Worm (Caenorhabditis elegans): ENCODE results near the gene C47G2.3.

Gene C47G2.3

DNA sequence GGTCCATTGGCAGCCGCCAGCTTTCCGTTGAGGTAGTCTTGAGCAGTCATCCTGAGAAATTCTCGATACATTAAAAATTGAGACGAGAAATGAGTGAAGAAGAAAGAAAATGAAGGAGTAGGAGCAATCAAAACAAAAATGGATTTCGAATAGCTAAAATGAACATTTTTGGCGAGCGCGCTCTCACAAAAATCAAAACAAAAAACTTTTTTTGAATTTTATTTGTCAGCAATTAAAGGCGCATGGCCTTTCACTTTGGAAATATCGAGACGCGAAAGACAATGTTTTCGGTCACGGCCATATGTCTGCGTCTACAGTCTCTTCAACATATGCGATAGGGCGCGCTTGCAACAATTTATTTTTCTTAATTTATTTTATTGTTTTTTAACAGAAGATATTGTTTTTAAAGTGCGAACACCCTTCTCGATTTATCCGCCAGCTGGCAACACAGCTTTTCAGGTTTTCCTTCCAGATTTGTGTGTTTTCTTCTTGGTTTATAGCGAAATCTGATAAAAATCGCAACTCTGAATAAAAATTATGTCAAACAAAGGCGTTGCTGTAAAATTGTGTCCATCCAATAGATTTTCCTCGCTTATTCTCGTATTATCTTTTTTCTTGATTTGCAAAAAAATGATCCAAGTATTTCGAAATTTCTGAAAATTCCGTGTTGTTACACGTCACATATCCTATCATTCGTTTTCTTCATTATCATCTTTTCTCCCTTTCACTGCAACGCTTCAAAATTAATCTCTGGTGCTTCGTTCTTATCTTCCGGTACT lies 50.9 kb downstream of the C47G2.3 start, which contains the start of the genes rpn-9 and T06D8.9 (continued):
- TF ChIP-seq ZK185.1 (tag; optimal IDR thresholded peaks at IDR 0.05; ENCODE audit: poor library complexity, severe bottlenecking) (peak; percentile 21), F22D6.2 (tag; optimal IDR thresholded peaks at IDR 0.05) (no peak), ets-4 (GFP tag; optimal IDR thresholded peaks at IDR 0.05) (no peak), C06A6.2 (GFP tag; conservative IDR thresholded peaks at IDR 0.05) (no peak), lin-35 (GFP tag; optimal IDR thresholded peaks at IDR 0.05) (peak in 2 of 3 experiments; percentile 15 to 71), hmg-1.2 (GFP tag; IDR thresholded peaks at IDR 0.05) (peak; percentile 95), Y95B8A.8 (GFP tag; IDR thresholded peaks at IDR 0.05) (peak; percentile 77; the same call in 1 of the 2 replicates)

Data from whole organism, young adult.